Fruit fly (Drosophila melanogaster) whole organism, embryonic: Measurements from ENCODE around the gene Fcp3C.
A peak's percentile ranks its signal among the peaks of the same experiment; 100 is the strongest.

ENCODE experiments used
- Ada2b ChIP-seq: fragments of 200-800 bp; sonication (Bioruptor generic); IDR thresholded peaks from 2 replicates; pipeline ENCODE4 v1.3.6; 2022; ENCODE audit warnings: missing biosample characterization, missing genetic modification characterization
- Antp ChIP-seq: fragments of 200-800 bp; sonication (Bioruptor generic); optimal IDR thresholded peaks from 3 replicates; lab custom pipeline; 2016; ENCODE audit warnings: missing biosample characterization, missing genetic modification characterization
- Atf6 ChIP-seq: fragments of 200-800 bp; sonication (Bioruptor generic); IDR thresholded peaks from 2 replicates; pipeline ENCODE4 v1.3.6; 2022; ENCODE audit warnings: missing biosample characterization, missing genetic modification characterization
- Awh ChIP-seq: fragments of 200-800 bp; sonication (Bioruptor generic); IDR thresholded peaks from 2 replicates; pipeline ENCODE4, ENCODE4 v1.3.6; 2022; ENCODE audit warnings: missing biosample characterization, missing genetic modification characterization
- B-H2 ChIP-seq: fragments of 200-800 bp; sonication (Bioruptor generic); optimal IDR thresholded peaks from 2 replicates; lab custom pipeline; 2018; ENCODE audit warnings: missing biosample characterization, mild to moderate bottlenecking, missing genetic modification characterization
- CG11085 ChIP-seq: fragments of 200-800 bp; sonication (Bioruptor generic); IDR thresholded peaks from 2 replicates; pipeline ENCODE4 v1.3.6; 2022; ENCODE audit warnings: missing biosample characterization, missing genetic modification characterization
- CG11504 ChIP-seq: fragments of 200-800 bp; sonication (Bioruptor generic); optimal IDR thresholded peaks from 3 replicates; lab custom pipeline; 2019; ENCODE audit warnings: missing biosample characterization, mild to moderate bottlenecking, missing genetic modification characterization, moderate library complexity
- CG12104 ChIP-seq: fragments of 200-800 bp; sonication (Bioruptor generic); optimal IDR thresholded peaks from 3 replicates; lab custom pipeline; 2016; ENCODE audit warnings: missing biosample characterization, missing genetic modification characterization
- CG12659 ChIP-seq: fragments of 200-800 bp; sonication (Bioruptor generic); optimal IDR thresholded peaks from 3 replicates; lab custom pipeline; 2017; ENCODE audit warnings: mild to moderate bottlenecking, missing biosample characterization, missing genetic modification reagents, missing genetic modification characterization
- CG14014 ChIP-seq: fragments of 200-800 bp; sonication (Bioruptor generic); IDR thresholded peaks from 2 replicates; pipeline ENCODE4 v1.3.6; 2022; ENCODE audit warnings: missing biosample characterization, missing genetic modification characterization
- CG15269 ChIP-seq: fragments of 200-800 bp; sonication (Bioruptor generic); optimal IDR thresholded peaks from 2 replicates; lab custom pipeline; 2018; ENCODE audit warnings: missing biosample characterization, mild to moderate bottlenecking, missing genetic modification characterization, moderate library complexity
- CG15514 ChIP-seq: fragments of 200-800 bp; sonication (Bioruptor generic); optimal IDR thresholded peaks from 3 replicates; lab custom pipeline; 2017; ENCODE audit warnings: missing biosample characterization, missing genetic modification characterization, mild to moderate bottlenecking, moderate library complexity, missing genetic modification reagents
- CG17359 ChIP-seq: fragments of 200-800 bp; sonication (Bioruptor generic); optimal IDR thresholded peaks from 3 replicates; lab custom pipeline; 2018; ENCODE audit warnings: missing biosample characterization, mild to moderate bottlenecking, missing genetic modification characterization, moderate library complexity
- CG2120 ChIP-seq: fragments of 200-800 bp; sonication (Bioruptor generic); optimal IDR thresholded peaks from 3 replicates; lab custom pipeline; 2016; ENCODE audit warnings: missing biosample characterization, missing genetic modification characterization
- CG30020 ChIP-seq: fragments of 200-800 bp; optimal IDR thresholded peaks from 2 replicates; lab custom pipeline; 2019; ENCODE audit warnings: missing biosample characterization, mild to moderate bottlenecking, missing genetic modification characterization, moderate library complexity
- CG30403 ChIP-seq: fragments of 200-800 bp; sonication (Bioruptor generic); optimal IDR thresholded peaks from 3 replicates; lab custom pipeline; 2016; ENCODE audit warnings: missing biosample characterization, missing genetic modification characterization
- CG31441 ChIP-seq: fragments of 200-800 bp; sonication (Bioruptor generic); IDR thresholded peaks from 2 replicates; pipeline ENCODE4 v1.3.6; 2022; ENCODE audit warnings: missing biosample characterization, missing genetic modification characterization
- CG4854 ChIP-seq: fragments of 200-800 bp; sonication (Bioruptor generic); optimal IDR thresholded peaks from 2 replicates; lab custom pipeline; 2016; ENCODE audit warnings: missing biosample characterization, missing genetic modification characterization, inconsistent platforms
- CG8281 ChIP-seq: fragments of 200-800 bp; sonication (Bioruptor generic); optimal IDR thresholded peaks from 2 replicates; lab custom pipeline; 2018; ENCODE audit warnings: missing biosample characterization, mild to moderate bottlenecking, missing genetic modification characterization, moderate library complexity
- CG9215 ChIP-seq: fragments of 200-800 bp; sonication (Bioruptor generic); IDR thresholded peaks from 2 replicates; pipeline ENCODE4 v1.3.6; 2022; ENCODE audit warnings: missing biosample characterization, missing genetic modification characterization
- CG9932 ChIP-seq: fragments of 200-800 bp; sonication (Bioruptor generic); IDR thresholded peaks from 2 replicates; pipeline ENCODE4 v1.3.6; 2022; ENCODE audit warnings: missing biosample characterization, missing genetic modification characterization
- Camta ChIP-seq: fragments of 200-800 bp; sonication (Bioruptor generic); optimal IDR thresholded peaks from 2 replicates; lab custom pipeline; 2016; ENCODE audit warnings: missing biosample characterization, missing genetic modification characterization
- D ChIP-seq, 2 experiments: fragments of 200-800 bp in 1 of 2; fragments of >200 bp in 1 of 2; sonication (Bioruptor generic) in 1 of 2; optimal IDR thresholded peaks; 2 replicates in 1 of 2; 3 replicates in 1 of 2; lab custom pipeline; 2017; ENCODE audit warnings: mild to moderate bottlenecking in 1 of 2, missing biosample characterization in 1 of 2, missing genetic modification characterization in 1 of 2, missing genetic modification reagents in 1 of 2
- Dll ChIP-seq: fragments of 200-800 bp; sonication (Bioruptor generic); IDR thresholded peaks from 4 replicates; pipeline ENCODE4 v1.3.6; 2022; ENCODE audit warnings: missing biosample characterization, missing genetic modification characterization; ENCODE audit not compliant: partially characterized antibody
- Doc2 ChIP-seq: fragments of 200-800 bp; sonication (Bioruptor generic); IDR thresholded peaks from 2 replicates; pipeline ENCODE4 v1.3.6; 2022; ENCODE audit warnings: missing biosample characterization, missing genetic modification characterization
- H2.0 ChIP-seq: fragments of 200-800 bp; sonication (Bioruptor generic); IDR thresholded peaks from 2 replicates; pipeline ENCODE4 v1.3.6; 2022; ENCODE audit warnings: missing biosample characterization, missing genetic modification characterization
- Hr51 ChIP-seq, 2 experiments: fragments of 200-800 bp; sonication (Bioruptor generic); optimal IDR thresholded peaks; 2 replicates in 1 of 2; 3 replicates in 1 of 2; lab custom pipeline; 2016 to 2018; ENCODE audit warnings: missing biosample characterization in 2 of 2, missing genetic modification characterization in 2 of 2, mild to moderate bottlenecking in 1 of 2, moderate library complexity in 1 of 2
- Hsf ChIP-seq: fragments of 200-800 bp; sonication (Bioruptor generic); optimal IDR thresholded peaks from 3 replicates; lab custom pipeline; 2016; ENCODE audit warnings: missing biosample characterization, missing genetic modification characterization
- Jarid2 ChIP-seq: fragments of 200-800 bp; sonication (Bioruptor generic); optimal IDR thresholded peaks from 3 replicates; lab custom pipeline; 2017; ENCODE audit warnings: mild to moderate bottlenecking, missing biosample characterization, missing genetic modification reagents, missing genetic modification characterization
- Myb ChIP-seq: fragments of 200-800 bp; sonication (Bioruptor generic); optimal IDR thresholded peaks from 2 replicates; lab custom pipeline; 2016; ENCODE audit warnings: missing biosample characterization, missing genetic modification characterization
- Neu2 ChIP-seq: fragments of 200-800 bp; sonication (Bioruptor generic); optimal IDR thresholded peaks from 3 replicates; lab custom pipeline; 2016; ENCODE audit warnings: missing biosample characterization, missing genetic modification characterization, borderline replicate concordance
- Nf-YA ChIP-seq: fragments of 200-800 bp; sonication (Bioruptor generic); IDR thresholded peaks from 2 replicates; pipeline ENCODE4 v1.3.6; 2022; ENCODE audit warnings: missing biosample characterization, missing genetic modification characterization
- NfI ChIP-seq: fragments of 200-800 bp; sonication (Bioruptor generic); optimal IDR thresholded peaks from 3 replicates; lab custom pipeline; 2018; ENCODE audit warnings: missing biosample characterization, mild to moderate bottlenecking, missing genetic modification characterization, moderate library complexity
- PHDP ChIP-seq: fragments of 200-800 bp; sonication (Bioruptor generic); optimal IDR thresholded peaks from 3 replicates; lab custom pipeline; 2018; ENCODE audit warnings: missing biosample characterization, mild to moderate bottlenecking, missing genetic modification characterization, moderate library complexity
- Sox100B ChIP-seq: fragments of 200-800 bp; sonication (Bioruptor generic); optimal IDR thresholded peaks from 3 replicates; lab custom pipeline; 2018; ENCODE audit warnings: missing biosample characterization, mild to moderate bottlenecking, missing genetic modification characterization
- Xrp1 ChIP-seq: fragments of 200-800 bp; sonication (Bioruptor generic); IDR thresholded peaks from 2 replicates; pipeline ENCODE4 v1.3.6; 2022; ENCODE audit warnings: missing biosample characterization, missing genetic modification characterization
- caup ChIP-seq: fragments of 200-800 bp; sonication (Bioruptor generic); optimal IDR thresholded peaks from 3 replicates; lab custom pipeline; 2017; ENCODE audit warnings: missing biosample characterization, mild to moderate bottlenecking, missing genetic modification characterization, moderate library complexity; ENCODE audit not compliant: severe bottlenecking
- dpn ChIP-seq, 2 experiments: fragments of 200-800 bp; sonication (Bioruptor generic); optimal IDR thresholded peaks; 3 replicates each; lab custom pipeline; 2016; ENCODE audit warnings: missing biosample characterization in 2 of 2, missing genetic modification characterization in 2 of 2
- grau ChIP-seq: fragments of 200-800 bp; optimal IDR thresholded peaks from 3 replicates; lab custom pipeline; 2019; ENCODE audit warnings: missing biosample characterization, mild to moderate bottlenecking, missing genetic modification characterization, moderate library complexity
- gro ChIP-seq: fragments of 200-800 bp; sonication (Bioruptor generic); optimal IDR thresholded peaks from 2 replicates; lab custom pipeline; 2016; ENCODE audit warnings: missing biosample characterization, missing genetic modification characterization
- klu ChIP-seq: fragments of 200-800 bp; sonication (Bioruptor generic); IDR thresholded peaks from 2 replicates; pipeline ENCODE4 v1.3.6; 2022; ENCODE audit warnings: missing biosample characterization, missing genetic modification characterization
- nmo ChIP-seq: fragments of 200-800 bp; sonication (Bioruptor generic); optimal IDR thresholded peaks from 2 replicates; lab custom pipeline; 2018; ENCODE audit warnings: missing biosample characterization, mild to moderate bottlenecking, missing genetic modification characterization, moderate library complexity
- onecut ChIP-seq: fragments of 200-800 bp; sonication (Bioruptor generic); IDR thresholded peaks from 2 replicates; pipeline ENCODE4 v1.3.6; 2022; ENCODE audit warnings: missing biosample characterization, missing genetic modification characterization
- pan ChIP-seq, 4 experiments: fragments of >200 bp in 3 of 4; fragments of 200-800 bp in 1 of 4; sonication (Bioruptor generic) in 1 of 4; optimal IDR thresholded peaks in 3 of 4; IDR thresholded peaks in 1 of 4; 2 replicates each; pipeline versions ENCODE4 v1.3.6 to Lab custom; 2017 to 2022; ENCODE audit warnings: missing biosample characterization in 2 of 4, missing genetic modification characterization in 2 of 4, mixed read lengths in 1 of 4
- pum ChIP-seq: fragments of 200-800 bp; sonication (Bioruptor generic); optimal IDR thresholded peaks from 2 replicates; lab custom pipeline; 2016; ENCODE audit warnings: missing biosample characterization, missing genetic modification characterization
- row ChIP-seq: fragments of 200-800 bp; sonication (Bioruptor generic); IDR thresholded peaks from 3 replicates; pipeline ENCODE4 v1.3.6; 2022; ENCODE audit warnings: missing biosample characterization, missing genetic modification characterization
- sens-2 ChIP-seq: fragments of 200-800 bp; sonication (Bioruptor generic); IDR thresholded peaks from 2 replicates; pipeline ENCODE4 v1.3.6; 2022; ENCODE audit warnings: missing biosample characterization, missing genetic modification characterization
- wdn ChIP-seq: fragments of 200-800 bp; sonication (Bioruptor generic); IDR thresholded peaks from 2 replicates; pipeline ENCODE4 v1.3.6; 2022; ENCODE audit warnings: missing biosample characterization, missing genetic modification characterization

The Fcp3C gene

DNA sequence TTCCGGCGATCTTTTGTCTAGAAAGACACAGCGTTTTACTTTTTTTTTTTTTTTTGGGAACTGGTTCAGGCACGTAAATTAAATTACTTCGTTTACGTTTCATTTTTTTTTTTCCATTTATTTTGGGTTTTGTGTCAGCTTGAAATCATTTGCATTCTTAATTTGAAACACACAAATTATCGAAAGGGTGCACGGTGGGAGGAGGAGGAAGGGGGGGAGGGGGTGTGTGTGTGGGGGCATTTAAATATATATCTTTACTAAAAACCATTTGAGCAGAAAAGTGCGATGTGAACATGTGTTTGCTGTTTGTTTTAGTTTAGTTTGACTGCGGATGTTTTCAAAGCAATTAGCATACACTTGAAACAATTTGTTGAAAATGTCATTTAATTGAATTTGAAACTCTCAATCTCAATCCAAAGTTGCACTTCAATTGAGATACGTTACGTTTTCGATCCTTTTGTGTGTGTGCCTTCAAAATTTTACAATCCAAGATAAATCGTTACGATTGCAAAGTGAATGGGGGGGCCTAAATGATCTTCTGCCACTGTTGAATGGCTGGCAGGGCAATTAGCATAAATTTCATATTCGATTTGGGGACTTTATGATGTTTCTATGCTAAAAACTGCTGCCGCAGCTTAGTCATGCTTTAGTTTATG is 17.1 kb downstream of the Fcp3C start (continued):
- TF ChIP-seq Myb (GFP tag; lab: Kevin White, UChicago) (peak; percentile 25), sens-2 (GFP tag; lab: Robert Waterston, UW) (no peak), gro (GFP tag; lab: Kevin White, UChicago) (peak; percentile 75), caup (peak; percentile 60), B-H2 (GFP tag; lab: Kevin White, UChicago) (peak; percentile 10), Hr51 (GFP tag; optimal IDR thresholded peaks at IDR 0.05; lab: Kevin White, UChicago) (peak in 1 of 2 experiments; percentile 42), CG11504 (tag; lab: Kevin White, UChicago) (peak; percentile 46), klu (GFP tag; lab: Robert Waterston, UW) (0 out of 2 replicates have a peak, but pooled peaks have one; percentile 14), CG12659 (GFP tag; lab: Kevin White, UChicago) (peak; percentile 29), CG12104 (GFP tag; lab: Kevin White, UChicago) (no peak), Camta (GFP tag; lab: Kevin White, UChicago) (no peak), CG15269 (tag; lab: Kevin White, UChicago) (peak; percentile 54), Atf6 (GFP tag; lab: Robert Waterston, UW) (peak; percentile 37; the same call in 1 of the 2 replicates), CG15514 (GFP tag; lab: Kevin White, UChicago) (peak; percentile 5), Ada2b (GFP tag; lab: Robert Waterston, UW) (no peak), Neu2 (GFP tag; lab: Kevin White, UChicago) (no peak), CG4854 (no peak), pum (GFP tag; lab: Kevin White, UChicago) (no peak), Awh (GFP tag; lab: Robert Waterston, UW) (peak; percentile 85), CG17359 (tag; lab: Kevin White, UChicago) (no peak), CG9932 (GFP tag; lab: Robert Waterston, UW) (peak; percentile 70), nmo (GFP tag; lab: Kevin White, UChicago) (peak; percentile 18), wdn (GFP tag; lab: Robert Waterston, UW) (no peak), CG30020 (tag; lab: Kevin White, UChicago) (no peak), CG31441 (no peak), Doc2 (GFP tag; lab: Robert Waterston, UW) (no peak), Antp (GFP tag; lab: Kevin White, UChicago) (peak; percentile 18), onecut (GFP tag; lab: Robert Waterston, UW) (no peak), row (GFP tag; lab: Robert Waterston, UW) (peak; percentile 52), CG14014 (peak; percentile 57), Jarid2 (GFP tag; lab: Kevin White, UChicago) (no peak), H2.0 (GFP tag; lab: Robert Waterston, UW) (peak; percentile 14; the same call in 1 of the 2 replicates), Sox100B (GFP tag; lab: Kevin White, UChicago) (no peak), D (optimal IDR thresholded peaks at IDR 0.05; lab: Kevin White, UChicago) (no peak), D (GFP tag; optimal IDR thresholded peaks at IDR 0.05; lab: Kevin White, UChicago) (no peak), dpn (GFP tag; optimal IDR thresholded peaks at IDR 0.05; lab: Kevin White, UChicago) (peak in 1 of 2 experiments; percentile 37), CG11085 (no peak), CG9215 (GFP tag; lab: Robert Waterston, UW) (0 out of 2 replicates have a peak, but pooled peaks have one; percentile 19), Xrp1 (GFP tag; lab: Robert Waterston, UW) (0 out of 2 replicates have a peak, but pooled peaks have one; percentile 8), pan (optimal IDR thresholded peaks at IDR 0.05; lab: Kevin White, UChicago) (no peak), pan (GFP tag; optimal IDR thresholded peaks at IDR 0.05 in 1 of 2, IDR thresholded peaks at IDR 0.05 in 1 of 2) (peak in 1 of 2 experiments; percentile 35), Dll (GFP tag; lab: Robert Waterston, UW) (no peak), Nf-YA (GFP tag; lab: Robert Waterston, UW) (no peak), grau (tag; lab: Kevin White, UChicago) (peak; percentile 37), NfI (peak; percentile 27), CG8281 (tag; lab: Kevin White, UChicago) (no peak), CG30403 (GFP tag; lab: Kevin White, UChicago) (peak; percentile 45), CG2120 (GFP tag; lab: Kevin White, UChicago) (peak; percentile 57), Hsf (peak; percentile 8), PHDP (peak; percentile 35)
